Worm (Caenorhabditis elegans) whole organism, L1 larva: ENCODE data around the gene C16C8.14.

Source experiments
- ceh-82 ChIP-seq, 3 experiments: fragments of 150-350 bp in 1 of 3; sonication (generic microtip) in 2 of 3; optimal IDR thresholded peaks; 2 replicates each; lab custom pipeline; 2014 to 2017; ENCODE audit warnings: missing biosample characterization in 3 of 3, missing genetic modification characterization in 3 of 3
- efl-1 ChIP-seq, 4 experiments: fragments of 150-350 bp; optimal IDR thresholded peaks in 3 of 4; peaks in 1 of 4; 1 replicate in 1 of 4; 2 replicates in 3 of 4; lab custom pipeline; 2014; ENCODE audit warnings: missing biosample characterization in 2 of 4, missing genetic modification characterization in 2 of 4, missing genetic modification reagents in 2 of 4
- elt-3 ChIP-seq, 6 experiments: fragments of 150-350 bp in 1 of 6; sonication (generic microtip); optimal IDR thresholded peaks; 2 replicates each; lab custom pipeline; 2017 to 2018; ENCODE audit warnings: missing biosample characterization in 6 of 6, missing genetic modification characterization in 6 of 6, inconsistent platforms in 1 of 6
- fkh-4 ChIP-seq: sonication (generic microtip); optimal IDR thresholded peaks from 2 replicates; lab custom pipeline; 2016; ENCODE audit warnings: missing compliant biosample characterization, missing genetic modification characterization, borderline replicate concordance
- nhr-77 ChIP-seq: fragments of 150-350 bp; optimal IDR thresholded peaks from 2 replicates; lab custom pipeline; 2014; ENCODE audit warnings: missing biosample characterization, missing genetic modification characterization
- snpc-4 ChIP-seq: fragments of 150-350 bp; optimal IDR thresholded peaks from 2 replicates; lab custom pipeline; 2014; ENCODE audit warnings: missing biosample characterization, missing genetic modification characterization
- xbp-1 ChIP-seq: sonication (generic microtip); optimal IDR thresholded peaks from 2 replicates; lab custom pipeline; 2016; ENCODE audit warnings: missing genetic modification characterization, missing compliant biosample characterization

- no peak for TF ChIP-seq elt-3 (tag; optimal IDR thresholded peaks at IDR 0.05; lab: Kevin White, UChicago)
- TF ChIP-seq nhr-77 (tag; lab: Kevin White, UChicago): no peak
- no peak for TF ChIP-seq efl-1 (optimal IDR thresholded peaks at IDR 0.05; lab: Kevin White, UChicago)
- no peak for TF ChIP-seq efl-1 (GFP tag; optimal IDR thresholded peaks at IDR 0.05 in 1 of 2; lab: Kevin White, UChicago)
- TF ChIP-seq xbp-1 (tag; lab: Kevin White, UChicago): no peak
- no peak for TF ChIP-seq ceh-82 (tag; optimal IDR thresholded peaks at IDR 0.05; lab: Kevin White, UChicago)
- no peak for TF ChIP-seq fkh-4 (tag; lab: Kevin White, UChicago)
- no peak for TF ChIP-seq snpc-4 (tag; lab: Kevin White, UChicago)
These were observed 4.3 kb upstream of the C16C8.14 start, which contains the start of the genes C16C8.5 and C16C8.16 for ce11 chrII:3445285-3445806.
